Fruit fly (Drosophila melanogaster): ENCODE measurements around the gene SP1029.
A peak's percentile ranks its signal among the peaks of the same experiment; 100 is the strongest.

SP1029 gene

dm6 chr3R:29266607-29267006 is 16.4 kb upstream of the SP1029 start:
- no peak for TF ChIP-seq CG1620 (GFP tag; optimal IDR thresholded peaks at IDR 0.05)
- no peak for TF ChIP-seq CG33017 (tag; optimal IDR thresholded peaks at IDR 0.05)
- TF ChIP-seq CG11617 (GFP tag; optimal IDR thresholded peaks at IDR 0.05), result no peak
- no peak for TF ChIP-seq CG14711 (tag; optimal IDR thresholded peaks at IDR 0.05)
- TF ChIP-seq CG7101 (tag; optimal IDR thresholded peaks at IDR 0.05), result no peak
- TF ChIP-seq kay (GFP tag; ENCODE audit: borderline replicate concordance), result no peak
- no peak for TF ChIP-seq pad (GFP tag; optimal IDR thresholded peaks at IDR 0.05)
- no peak for TF ChIP-seq cnc (optimal IDR thresholded peaks at IDR 0.05)
- TF ChIP-seq toe (GFP tag; optimal IDR thresholded peaks at IDR 0.05), result no peak
- TF ChIP-seq bab1 (GFP tag; optimal IDR thresholded peaks at IDR 0.05), result no peak
- TF ChIP-seq ovo (GFP tag; optimal IDR thresholded peaks at IDR 0.05), result no peak
- TF ChIP-seq cic (GFP tag; optimal IDR thresholded peaks at IDR 0.05), result no peak
- no peak for TF ChIP-seq Clk (GFP tag; optimal IDR thresholded peaks at IDR 0.05)
- TF ChIP-seq CG5204 (GFP tag; optimal IDR thresholded peaks at IDR 0.05), result no peak
- no peak for TF ChIP-seq tj (GFP tag; optimal IDR thresholded peaks at IDR 0.05)
- TF ChIP-seq Crg-1 (GFP tag; optimal IDR thresholded peaks at IDR 0.05), result no peak
- TF ChIP-seq Hr96 (GFP tag; optimal IDR thresholded peaks at IDR 0.05), result no peak
- TF ChIP-seq Mnt (GFP tag; optimal IDR thresholded peaks at IDR 0.05), result no peak
- TF ChIP-seq CG12768 (GFP tag; optimal IDR thresholded peaks at IDR 0.05), result no peak

dm6 chr3R:29265075-29265474 is 14.8 kb upstream of the SP1029 start:
- no peak for TF ChIP-seq CG7045 (GFP tag; optimal IDR thresholded peaks at IDR 0.05)
- no peak for TF ChIP-seq CG1620 (GFP tag; optimal IDR thresholded peaks at IDR 0.05)
- TF ChIP-seq kay (GFP tag; ENCODE audit: borderline replicate concordance), result no peak
- TF ChIP-seq ovo (GFP tag; optimal IDR thresholded peaks at IDR 0.05), result no peak

dm6 chr3R:29263264-29263663 is 13.0 kb upstream of the SP1029 start:
- TF ChIP-seq Crg-1 (GFP tag; optimal IDR thresholded peaks at IDR 0.05) (no peak), CG14711 (tag; optimal IDR thresholded peaks at IDR 0.05) (no peak), kay (GFP tag; ENCODE audit: borderline replicate concordance) (no peak), CG7045 (GFP tag; optimal IDR thresholded peaks at IDR 0.05) (no peak), ovo (GFP tag; optimal IDR thresholded peaks at IDR 0.05) (no peak), cic (GFP tag; optimal IDR thresholded peaks at IDR 0.05) (no peak), CG7101 (tag; optimal IDR thresholded peaks at IDR 0.05) (no peak), cnc (optimal IDR thresholded peaks at IDR 0.05) (no peak), toe (GFP tag; optimal IDR thresholded peaks at IDR 0.05) (no peak), tj (GFP tag; optimal IDR thresholded peaks at IDR 0.05) (no peak)

dm6 chr3R:29262481-29262880 is 12.2 kb upstream of the SP1029 start:
- TF ChIP-seq CG33017 (tag; optimal IDR thresholded peaks at IDR 0.05) (no peak), CG7101 (tag; optimal IDR thresholded peaks at IDR 0.05) (no peak), pad (GFP tag; optimal IDR thresholded peaks at IDR 0.05) (no peak), cic (GFP tag; optimal IDR thresholded peaks at IDR 0.05) (no peak), tj (GFP tag; optimal IDR thresholded peaks at IDR 0.05) (no peak), CG7045 (GFP tag; optimal IDR thresholded peaks at IDR 0.05) (no peak), Crg-1 (GFP tag; optimal IDR thresholded peaks at IDR 0.05) (no peak), bab1 (GFP tag; optimal IDR thresholded peaks at IDR 0.05) (no peak), CG1620 (GFP tag; optimal IDR thresholded peaks at IDR 0.05) (no peak), kay (GFP tag; ENCODE audit: borderline replicate concordance) (no peak)

- TF ChIP-seq cnc (optimal IDR thresholded peaks at IDR 0.05) (no peak), CG7101 (tag; optimal IDR thresholded peaks at IDR 0.05) (no peak), toe (GFP tag; optimal IDR thresholded peaks at IDR 0.05) (no peak)
These were observed 9.3 kb upstream of the SP1029 start for dm6 chr3R:29259466-29260132.

- TF ChIP-seq Clk (GFP tag; optimal IDR thresholded peaks at IDR 0.05) (no peak), pad (GFP tag; optimal IDR thresholded peaks at IDR 0.05) (peak; percentile 69)
These were observed 7.8 kb upstream of the SP1029 start for dm6 chr3R:29257890-29258691.

dm6 chr3R:29256811-29257439 is 6.7 kb upstream of the SP1029 start:
- TF ChIP-seq tj (GFP tag; optimal IDR thresholded peaks at IDR 0.05) (peak; percentile 44), cnc (optimal IDR thresholded peaks at IDR 0.05) (no peak)
